Fruit fly (Drosophila melanogaster): ENCODE measurements around the gene CG32512.

The CG32512 gene

DNA sequence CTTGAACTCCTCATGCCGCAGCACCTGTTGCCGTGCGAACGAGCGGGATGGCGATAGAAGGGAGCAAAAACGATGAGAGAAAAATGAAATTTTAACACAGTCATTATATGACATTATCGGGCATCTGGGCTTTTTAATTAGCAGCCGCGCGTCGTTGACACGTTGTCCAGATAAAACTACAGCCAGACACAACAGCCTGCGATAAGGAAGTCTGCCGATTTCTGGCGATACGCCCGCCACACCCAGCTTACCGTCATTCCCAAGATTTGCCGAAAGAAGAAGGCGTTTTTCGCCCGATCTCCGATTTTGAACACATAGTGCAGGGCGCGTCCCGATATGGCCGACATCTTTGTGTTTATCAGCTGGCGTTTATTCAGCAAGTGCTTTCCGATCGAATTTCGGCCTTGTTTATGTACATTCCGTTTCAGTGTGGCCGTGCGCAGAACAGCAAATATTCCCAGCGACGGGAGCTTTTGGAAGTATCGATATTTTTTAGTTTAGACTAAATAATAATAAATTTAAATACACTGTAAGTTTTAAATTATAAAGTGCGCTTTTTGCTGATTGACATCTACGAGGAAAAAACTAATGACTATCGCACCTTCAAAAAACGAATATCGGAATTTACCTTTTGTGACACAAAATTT is 39.3 kb downstream of the CG32512 start, which contains the start of gene CG1532 (continued):
- no peak for TF ChIP-seq B-H2 (GFP tag; optimal IDR thresholded peaks at IDR 0.05)
- no peak for TF ChIP-seq CG12104 (GFP tag; optimal IDR thresholded peaks at IDR 0.05)
- no peak for TF ChIP-seq tio (GFP tag; optimal IDR thresholded peaks at IDR 0.05)
- TF ChIP-seq CG16815 (GFP tag; optimal IDR thresholded peaks at IDR 0.05): no peak
- TF ChIP-seq pb (GFP tag; optimal IDR thresholded peaks at IDR 0.05): no peak
- no peak for TF ChIP-seq org-1 (GFP tag; optimal IDR thresholded peaks at IDR 0.05)
- TF ChIP-seq Max (GFP tag; optimal IDR thresholded peaks at IDR 0.05): no peak
- no peak for TF ChIP-seq sc (optimal IDR thresholded peaks at IDR 0.05)
- TF ChIP-seq sc (GFP tag; optimal IDR thresholded peaks at IDR 0.05): no peak
- no peak for TF ChIP-seq Myb (GFP tag; optimal IDR thresholded peaks at IDR 0.05)
- TF ChIP-seq sr (GFP tag; IDR thresholded peaks at IDR 0.05): no peak
- no peak for TF ChIP-seq Ets65A (GFP tag)
- no peak for TF ChIP-seq pnt (GFP tag; optimal IDR thresholded peaks at IDR 0.05)
- peak; percentile 56 for TF ChIP-seq hbn (GFP tag; IDR thresholded peaks at IDR 0.05; ENCODE audit: partially characterized antibody)
- TF ChIP-seq ro (GFP tag; IDR thresholded peaks at IDR 0.05): no peak
- no peak for TF ChIP-seq CG8359 (GFP tag; optimal IDR thresholded peaks at IDR 0.05; ENCODE audit: borderline replicate concordance)
- peak in 1 of 2 experiments; percentile 8 for TF ChIP-seq Pdp1 (GFP tag; optimal IDR thresholded peaks at IDR 0.05)
- no peak for TF ChIP-seq CG16863 (GFP tag; optimal IDR thresholded peaks at IDR 0.05)
- no peak for TF ChIP-seq B-H1 (GFP tag; IDR thresholded peaks at IDR 0.05)
- TF ChIP-seq fru (optimal IDR thresholded peaks at IDR 0.05): no peak
- no peak for TF ChIP-seq CG17361 (GFP tag; IDR thresholded peaks at IDR 0.05)
- peak; percentile 72 for TF ChIP-seq BEAF-32 (GFP tag; optimal IDR thresholded peaks at IDR 0.05)
- no peak for TF ChIP-seq Dip3 (GFP tag; optimal IDR thresholded peaks at IDR 0.05)
- TF ChIP-seq ken (GFP tag; IDR thresholded peaks at IDR 0.05): no peak
- TF ChIP-seq Dp (GFP tag; optimal IDR thresholded peaks at IDR 0.05): peak; percentile 30
- no peak for TF ChIP-seq CG9932 (GFP tag; IDR thresholded peaks at IDR 0.05)
- TF ChIP-seq Asciz (GFP tag; optimal IDR thresholded peaks at IDR 0.05): no peak
- TF ChIP-seq CoRest (tag; optimal IDR thresholded peaks at IDR 0.05): peak; percentile 7
- TF ChIP-seq H2.0 (GFP tag; IDR thresholded peaks at IDR 0.05): no peak
- TF ChIP-seq cwo (GFP tag; optimal IDR thresholded peaks at IDR 0.05): peak; percentile 75
- TF ChIP-seq HLH54F (GFP tag; optimal IDR thresholded peaks at IDR 0.05): no peak
- TF ChIP-seq CG13123 (GFP tag; optimal IDR thresholded peaks at IDR 0.05): no peak
- no peak for TF ChIP-seq PHDP (tag; optimal IDR thresholded peaks at IDR 0.05)
- no peak for TF ChIP-seq bsh (GFP tag; optimal IDR thresholded peaks at IDR 0.05)
- no peak for TF ChIP-seq disco-r (GFP tag; optimal IDR thresholded peaks at IDR 0.05)
- TF ChIP-seq jigr1 (GFP tag; IDR thresholded peaks at IDR 0.05): peak; percentile 43; the same call in 1 of the 3 replicates
- no peak for TF ChIP-seq insv (GFP tag; optimal IDR thresholded peaks at IDR 0.05)
- TF ChIP-seq CG3726 (GFP tag; IDR thresholded peaks at IDR 0.05): no peak
- no peak for TF ChIP-seq Hr78 (GFP tag; optimal IDR thresholded peaks at IDR 0.05)
- peak; percentile 17 for TF ChIP-seq Hmr (GFP tag; optimal IDR thresholded peaks at IDR 0.05)
- TF ChIP-seq E2f1 (GFP tag; IDR thresholded peaks at IDR 0.05): no peak
- no peak for TF ChIP-seq dysf (GFP tag; IDR thresholded peaks at IDR 0.05)
- TF ChIP-seq CG4707 (GFP tag; optimal IDR thresholded peaks at IDR 0.05): no peak
- TF ChIP-seq CG11696 (GFP tag; IDR thresholded peaks at IDR 0.05): no peak
- TF ChIP-seq Sry-β (GFP tag; optimal IDR thresholded peaks at IDR 0.05): no peak
- TF ChIP-seq CG11247 (GFP tag; IDR thresholded peaks at IDR 0.05): no peak
- TF ChIP-seq bigmax (GFP tag; optimal IDR thresholded peaks at IDR 0.05): no peak
- TF ChIP-seq CG34224 (GFP tag; IDR thresholded peaks at IDR 0.05; ENCODE audit: partially characterized antibody): peak; percentile 58; the same call in 2 of the 3 replicates
- TF ChIP-seq tna (GFP tag; IDR thresholded peaks at IDR 0.05; ENCODE audit: partially characterized antibody): peak; percentile 35; the same call in 1 of the 2 replicates
- TF ChIP-seq CG16779 (GFP tag; IDR thresholded peaks at IDR 0.05): no peak
- TF ChIP-seq Dfd (GFP tag; optimal IDR thresholded peaks at IDR 0.05): no peak

All from whole organism, embryonic.